Fruit fly (Drosophila melanogaster): Measurements from ENCODE around the gene Ance-3.

DNA sequence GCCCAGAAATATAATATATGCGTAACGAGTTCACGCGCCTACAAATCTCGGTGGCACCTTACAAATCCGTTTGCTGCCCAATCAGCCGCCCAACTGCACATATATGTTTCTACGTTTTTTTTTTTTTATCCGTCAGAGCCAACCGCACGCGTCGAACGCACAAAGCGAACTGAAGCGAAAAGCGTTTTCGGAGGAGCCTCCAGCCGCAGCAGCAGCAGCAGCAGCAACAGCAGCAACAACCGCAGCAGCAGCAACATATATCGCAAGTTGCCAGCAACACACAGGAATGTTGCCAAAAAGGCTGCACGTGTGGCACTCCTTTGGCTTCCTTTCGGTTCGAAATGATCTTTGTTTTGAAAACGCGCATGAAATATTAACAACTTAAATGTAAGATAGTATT lies 86.6 kb downstream of the Ance-3 start, which contains the start of gene rk:
- TF ChIP-seq ttk (optimal IDR thresholded peaks at IDR 0.05): no peak
- TF ChIP-seq insv (optimal IDR thresholded peaks at IDR 0.05): no peak
- no peak for TF ChIP-seq psq (optimal IDR thresholded peaks at IDR 0.05)
- no peak for TF ChIP-seq Sin3A (optimal IDR thresholded peaks at IDR 0.05)
- TF ChIP-seq h (optimal IDR thresholded peaks at IDR 0.05): no peak
- no peak for TF ChIP-seq Myc (optimal IDR thresholded peaks at IDR 0.05)
